Fruit fly (Drosophila melanogaster): ENCODE measurements around the gene Atg4a.

The Atg4a gene

dm6 chr2L:1121942-1122710, 41.4 kb downstream of the Atg4a start (continued):
- TF ChIP-seq CG8359 (GFP tag; optimal IDR thresholded peaks at IDR 0.05; ENCODE audit: borderline replicate concordance) (no peak), CG4707 (GFP tag; optimal IDR thresholded peaks at IDR 0.05) (no peak), repo (GFP tag; optimal IDR thresholded peaks at IDR 0.05) (no peak), z (GFP tag; IDR thresholded peaks at IDR 0.05) (no peak), ash1 (GFP tag; optimal IDR thresholded peaks at IDR 0.05) (no peak), CG1603 (tag; optimal IDR thresholded peaks at IDR 0.05) (peak; percentile 29), pan (optimal IDR thresholded peaks at IDR 0.05) (no peak), pan (GFP tag; optimal IDR thresholded peaks at IDR 0.05 in 1 of 2, IDR thresholded peaks at IDR 0.05 in 1 of 2) (no peak), CG15514 (GFP tag; optimal IDR thresholded peaks at IDR 0.05) (no peak), bigmax (GFP tag; optimal IDR thresholded peaks at IDR 0.05) (no peak), CG8281 (tag; optimal IDR thresholded peaks at IDR 0.05) (no peak), HmgZ (tag; optimal IDR thresholded peaks at IDR 0.05) (peak; percentile 13), rib (GFP tag; IDR thresholded peaks at IDR 0.05) (no peak), slbo (GFP tag; IDR thresholded peaks at IDR 0.05) (no peak), CG2712 (tag; optimal IDR thresholded peaks at IDR 0.05) (peak; percentile 4), CG7745 (tag; optimal IDR thresholded peaks at IDR 0.05) (no peak), cwo (GFP tag; optimal IDR thresholded peaks at IDR 0.05) (no peak), aop (GFP tag; IDR thresholded peaks at IDR 0.05) (no peak), fd96Cb (tag; optimal IDR thresholded peaks at IDR 0.05) (no peak), zf30C (GFP tag; optimal IDR thresholded peaks at IDR 0.05) (no peak), HHEX (GFP tag; optimal IDR thresholded peaks at IDR 0.05) (no peak), Sox102F (GFP tag; optimal IDR thresholded peaks at IDR 0.05) (peak; percentile 22), CG18599 (GFP tag; optimal IDR thresholded peaks at IDR 0.05) (no peak), Bteb2 (GFP tag; optimal IDR thresholded peaks at IDR 0.05) (no peak), CG13894 (tag; optimal IDR thresholded peaks at IDR 0.05) (no peak), CG16815 (GFP tag; optimal IDR thresholded peaks at IDR 0.05) (no peak), Xrp1 (GFP tag; IDR thresholded peaks at IDR 0.05) (peak; percentile 38; the same call in 1 of the 2 replicates), CG14441 (GFP tag; IDR thresholded peaks at IDR 0.05) (no peak), CG8944 (GFP tag; optimal IDR thresholded peaks at IDR 0.05) (no peak), Aef1 (GFP tag; IDR thresholded peaks at IDR 0.05) (no peak), ken (GFP tag; IDR thresholded peaks at IDR 0.05) (no peak), dmrt99B (tag; optimal IDR thresholded peaks at IDR 0.05) (no peak), exex (tag; optimal IDR thresholded peaks at IDR 0.05) (no peak), CG4282 (GFP tag; optimal IDR thresholded peaks at IDR 0.05) (no peak), CG12942 (GFP tag; optimal IDR thresholded peaks at IDR 0.05) (no peak), lilli (GFP tag; optimal IDR thresholded peaks at IDR 0.05) (no peak), ase (GFP tag; IDR thresholded peaks at IDR 0.05) (no peak), ci (GFP tag; IDR thresholded peaks at IDR 0.05) (no peak), PHDP (tag; optimal IDR thresholded peaks at IDR 0.05) (no peak), Max (GFP tag; optimal IDR thresholded peaks at IDR 0.05) (no peak), CG12769 (tag; optimal IDR thresholded peaks at IDR 0.05) (peak; percentile 83), CG3847 (GFP tag; IDR thresholded peaks at IDR 0.05) (no peak), CG1792 (GFP tag; optimal IDR thresholded peaks at IDR 0.05) (no peak), tll (GFP tag; optimal IDR thresholded peaks at IDR 0.05) (no peak), Ptx1 (GFP tag; IDR thresholded peaks at IDR 0.05) (no peak), usp (GFP tag; optimal IDR thresholded peaks at IDR 0.05) (no peak), CG9609 (GFP tag; optimal IDR thresholded peaks at IDR 0.05) (no peak), slp2 (GFP tag; optimal IDR thresholded peaks at IDR 0.05) (no peak), ab (GFP tag; optimal IDR thresholded peaks at IDR 0.05) (no peak), CG15479 (GFP tag; optimal IDR thresholded peaks at IDR 0.05) (no peak)

Data from whole organism, embryonic.